Worm (Caenorhabditis elegans): ENCODE measurements around the gene str-39.

ce11 chrV:2855473-2855872, 24.2 kb downstream of the str-39 start, which contains the start of gene srj-57:
- TF ChIP-seq K02D7.2 (tag; optimal IDR thresholded peaks at IDR 0.05) (no peak), ama-1 (optimal IDR thresholded peaks at IDR 0.05) (no peak), unc-86 (tag; optimal IDR thresholded peaks at IDR 0.05) (no peak), ztf-16 (tag; optimal IDR thresholded peaks at IDR 0.05) (no peak), ceh-30 (tag; optimal IDR thresholded peaks at IDR 0.05) (no peak), lin-11 (tag; optimal IDR thresholded peaks at IDR 0.05) (no peak), F13H6.1 (tag; optimal IDR thresholded peaks at IDR 0.05) (no peak), Y22D7AL.16 (tag; optimal IDR thresholded peaks at IDR 0.05) (no peak), elt-2 (tag; optimal IDR thresholded peaks at IDR 0.05) (no peak), pag-3 (tag; optimal IDR thresholded peaks at IDR 0.05; ENCODE audit: borderline replicate concordance) (no peak)
